Fruit fly (Drosophila melanogaster) whole organism, prepupa: Measurements from ENCODE around the gene CG6928.

Source experiments
- CG10669 ChIP-seq: fragments of 200-800 bp; sonication (Bioruptor generic); optimal IDR thresholded peaks from 3 replicates; lab custom pipeline; 2018; ENCODE audit warnings: missing biosample characterization, mild to moderate bottlenecking, missing genetic modification characterization, moderate library complexity
- CG3032 ChIP-seq: fragments of 200-800 bp; optimal IDR thresholded peaks from 2 replicates; lab custom pipeline; 2019; ENCODE audit warnings: missing biosample characterization, mild to moderate bottlenecking, missing genetic modification characterization, moderate library complexity
- CG6854 ChIP-seq: fragments of 200-800 bp; sonication (Bioruptor generic); optimal IDR thresholded peaks from 2 replicates; lab custom pipeline; 2017; ENCODE audit warnings: missing biosample characterization, mild to moderate bottlenecking, missing genetic modification characterization
- Eip78C ChIP-seq: fragments of 200-800 bp; sonication (Bioruptor generic); peaks from one replicate; lab custom pipeline; 2016; ENCODE audit warnings: missing biosample characterization, missing genetic modification characterization
- Lpt ChIP-seq: fragments of 200-800 bp; sonication (Bioruptor generic); optimal IDR thresholded peaks from 3 replicates; lab custom pipeline; 2016; ENCODE audit warnings: missing biosample characterization, missing genetic modification characterization
- Met ChIP-seq: fragments of 200-800 bp; sonication (Bioruptor generic); optimal IDR thresholded peaks from 3 replicates; lab custom pipeline; 2016; ENCODE audit warnings: missing biosample characterization, missing genetic modification characterization
- Smox ChIP-seq: fragments of 200-800 bp; sonication (Bioruptor generic); optimal IDR thresholded peaks from 3 replicates; lab custom pipeline; 2016; ENCODE audit warnings: missing biosample characterization, missing genetic modification characterization
- pdm3 ChIP-seq: fragments of 200-800 bp; sonication (Bioruptor generic); optimal IDR thresholded peaks from 3 replicates; lab custom pipeline; 2016; ENCODE audit warnings: missing biosample characterization, missing genetic modification characterization

- TF ChIP-seq Smox (GFP tag; lab: Kevin White, UChicago) (no peak), pdm3 (no peak), CG3032 (tag; lab: Kevin White, UChicago) (no peak), Met (GFP tag; lab: Kevin White, UChicago) (no peak), Eip78C (GFP tag; lab: Kevin White, UChicago) (no peak), Lpt (no peak), CG10669 (no peak), CG6854 (GFP tag; lab: Kevin White, UChicago) (no peak)
Measured at dm6 chr3L:12032257-12032656, 29.3 kb downstream of the CG6928 start, which contains the start of gene CG43993.
